Worm (Caenorhabditis elegans): Measurements from ENCODE around the gene orc-1.

orc-1 gene

DNA sequence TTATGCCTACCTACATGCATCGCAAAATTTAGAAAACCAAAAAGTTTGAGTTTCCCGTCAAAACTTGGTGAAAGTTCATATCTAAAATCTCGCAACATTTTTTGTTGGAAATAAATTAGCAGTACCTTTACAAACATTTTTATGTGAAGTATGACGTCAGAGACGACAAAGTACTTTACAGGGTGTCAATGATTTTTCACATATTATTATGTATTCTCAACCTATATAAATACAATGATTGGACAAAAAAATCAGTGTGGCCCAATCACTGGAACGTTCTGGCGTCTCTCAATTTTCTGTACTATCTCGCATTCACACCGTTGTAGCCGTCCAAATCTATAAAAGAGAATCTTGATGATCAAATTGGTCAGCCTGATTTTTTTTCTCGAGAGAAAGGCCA lies 51.4 kb downstream of the orc-1 start, which contains the start of the genes Y39A1A.18 and fmo-3:
Gene Y39A1A.18, minus strand, starts transcription at position 192 of the 400 bp plus-strand sequence.
Gene fmo-3, plus strand, starts transcription at position 388 of the 400 bp plus-strand sequence.
- TF ChIP-seq cog-1 (tag; optimal IDR thresholded peaks at IDR 0.05), result no peak
- no peak for TF ChIP-seq flt-1 (GFP tag; IDR thresholded peaks at IDR 0.05)
- no peak for TF ChIP-seq T22C8.4 (GFP tag; IDR thresholded peaks at IDR 0.05)
- no peak for TF ChIP-seq klf-2 (GFP tag; conservative IDR thresholded peaks at IDR 0.05)
- TF ChIP-seq tab-1 (GFP tag; IDR thresholded peaks at IDR 0.05), result no peak
- no peak for TF ChIP-seq med-1 (GFP tag; optimal IDR thresholded peaks at IDR 0.05; ENCODE audit: insufficient read depth)
- no peak for TF ChIP-seq ref-1 (GFP tag; conservative IDR thresholded peaks at IDR 0.05)
- TF ChIP-seq ztf-29 (GFP tag; IDR thresholded peaks at IDR 0.05), result no peak
- TF ChIP-seq ztf-23 (GFP tag; IDR thresholded peaks at IDR 0.05), result no peak
